Worm (Caenorhabditis elegans) whole organism, L4/young adult: ENCODE results near the gene tmem-131.
"Not testable (repeated sequence)": the region's sequence is repeated elsewhere in the genome, so short reads cannot be mapped to it uniquely, and the experiment has no call there.

Source experiments
- W03F9.2 ChIP-seq: fragments of 150-350 bp; optimal IDR thresholded peaks from 2 replicates; lab custom pipeline; 2014; ENCODE audit warnings: missing biosample characterization, missing genetic modification characterization
- dao-5 ChIP-seq: sonication (generic microtip); optimal IDR thresholded peaks from 2 replicates; lab custom pipeline; 2016; ENCODE audit warnings: missing genotype, missing genetic modification characterization, moderate library complexity, missing compliant biosample characterization
- him-1 ChIP-seq: sonication (generic microtip); optimal IDR thresholded peaks from 2 replicates; lab custom pipeline; 2016; ENCODE audit warnings: missing genotype, missing genetic modification reagents, missing genetic modification characterization, missing compliant biosample characterization

tmem-131 gene

ce11 chrIII:4984444-4985086, 13.4 kb downstream of the tmem-131 start, which contains the start of gene C27F2.7:
Gene C27F2.7 (minus strand): TSS chrIII:4984494.
- TF ChIP-seq him-1 (no peak), dao-5 (tag; lab: Kevin White, UChicago) (no peak), W03F9.2 (tag; lab: Kevin White, UChicago) (no peak)

ce11 chrIII:4983961-4984360, 14.0 kb downstream of the tmem-131 start:
- no peak for TF ChIP-seq dao-5 (tag; lab: Kevin White, UChicago)
- TF ChIP-seq W03F9.2 (tag; lab: Kevin White, UChicago): no peak
- no peak for TF ChIP-seq him-1

ce11 chrIII:4980367-4980766, 17.6 kb downstream of the tmem-131 start, which contains the start of gene C27F2.6:
Gene C27F2.6 (minus strand): TSS chrIII:4980467.
- not testable (repeated sequence) for TF ChIP-seq dao-5 (tag; lab: Kevin White, UChicago); him-1; W03F9.2 (tag; lab: Kevin White, UChicago)

ce11 chrIII:4968146-4968545, 29.8 kb downstream of the tmem-131 start:
- TF ChIP-seq dao-5 (tag; lab: Kevin White, UChicago) (no peak), him-1 (no peak), W03F9.2 (tag; lab: Kevin White, UChicago) (no peak)

- no peak for TF ChIP-seq W03F9.2 (tag; lab: Kevin White, UChicago)
- TF ChIP-seq him-1: no peak
- TF ChIP-seq dao-5 (tag; lab: Kevin White, UChicago): no peak
Observed at ce11 chrIII:4967236-4967635, 30.7 kb downstream of the tmem-131 start.

ce11 chrIII:4965271-4965670, 32.7 kb downstream of the tmem-131 start, which contains the start of gene nca-2:
Gene nca-2 (plus strand): TSS chrIII:4965571.
- no peak for TF ChIP-seq him-1
- TF ChIP-seq W03F9.2 (tag; lab: Kevin White, UChicago): no peak

ce11 chrIII:4962886-4963285, 35.1 kb downstream of the tmem-131 start, which contains the start of gene C27F2.9:
Gene C27F2.9 (minus strand): TSS chrIII:4963044.
- peak; percentile 93 for TF ChIP-seq W03F9.2 (tag; lab: Kevin White, UChicago)
- peak; percentile 85 for TF ChIP-seq him-1
- no peak for TF ChIP-seq dao-5 (tag; lab: Kevin White, UChicago)

- TF ChIP-seq him-1: no peak
- no peak for TF ChIP-seq W03F9.2 (tag; lab: Kevin White, UChicago)
- no peak for TF ChIP-seq dao-5 (tag; lab: Kevin White, UChicago)
Observed at ce11 chrIII:4962393-4962792, 35.6 kb downstream of the tmem-131 start, which contains the start of gene vps-22. Gene vps-22 (minus strand): TSS chrIII:4962493.

ce11 chrIII:4961281-4961680, 36.7 kb downstream of the tmem-131 start:
- no peak for TF ChIP-seq dao-5 (tag; lab: Kevin White, UChicago)
- TF ChIP-seq W03F9.2 (tag; lab: Kevin White, UChicago): no peak
- TF ChIP-seq him-1: no peak

- no peak for TF ChIP-seq him-1
- no peak for TF ChIP-seq W03F9.2 (tag; lab: Kevin White, UChicago)
- TF ChIP-seq dao-5 (tag; lab: Kevin White, UChicago): no peak
Observed at ce11 chrIII:4960204-4960603, 37.8 kb downstream of the tmem-131 start, which contains the start of gene C27F2.4. Gene C27F2.4 (minus strand): TSS chrIII:4960304.

ce11 chrIII:4956566-4956965, 41.4 kb downstream of the tmem-131 start, which contains the start of gene C26E6.1:
Gene C26E6.1 (plus strand): TSS chrIII:4956866.
- TF ChIP-seq W03F9.2 (tag; lab: Kevin White, UChicago) (no peak), him-1 (no peak), dao-5 (tag; lab: Kevin White, UChicago) (no peak)

ce11 chrIII:4952970-4953369, 45.0 kb downstream of the tmem-131 start:
- no peak for TF ChIP-seq W03F9.2 (tag; lab: Kevin White, UChicago)
- no peak for TF ChIP-seq him-1
- TF ChIP-seq dao-5 (tag; lab: Kevin White, UChicago): no peak

- TF ChIP-seq W03F9.2 (tag; lab: Kevin White, UChicago): no peak
- TF ChIP-seq dao-5 (tag; lab: Kevin White, UChicago): no peak
- no peak for TF ChIP-seq him-1
Observed at ce11 chrIII:4951824-4952223, 46.1 kb downstream of the tmem-131 start, which contains the start of gene flh-2. Gene flh-2 (plus strand): TSS chrIII:4952124.

ce11 chrIII:4951210-4951609, 46.8 kb downstream of the tmem-131 start:
- TF ChIP-seq dao-5 (tag; lab: Kevin White, UChicago) (no peak), him-1 (no peak), W03F9.2 (tag; lab: Kevin White, UChicago) (no peak)
